Worm (Caenorhabditis elegans): ENCODE data around the gene cct-8.
A peak's percentile ranks its signal among the peaks of the same experiment; 100 is the strongest.

The cct-8 gene

DNA sequence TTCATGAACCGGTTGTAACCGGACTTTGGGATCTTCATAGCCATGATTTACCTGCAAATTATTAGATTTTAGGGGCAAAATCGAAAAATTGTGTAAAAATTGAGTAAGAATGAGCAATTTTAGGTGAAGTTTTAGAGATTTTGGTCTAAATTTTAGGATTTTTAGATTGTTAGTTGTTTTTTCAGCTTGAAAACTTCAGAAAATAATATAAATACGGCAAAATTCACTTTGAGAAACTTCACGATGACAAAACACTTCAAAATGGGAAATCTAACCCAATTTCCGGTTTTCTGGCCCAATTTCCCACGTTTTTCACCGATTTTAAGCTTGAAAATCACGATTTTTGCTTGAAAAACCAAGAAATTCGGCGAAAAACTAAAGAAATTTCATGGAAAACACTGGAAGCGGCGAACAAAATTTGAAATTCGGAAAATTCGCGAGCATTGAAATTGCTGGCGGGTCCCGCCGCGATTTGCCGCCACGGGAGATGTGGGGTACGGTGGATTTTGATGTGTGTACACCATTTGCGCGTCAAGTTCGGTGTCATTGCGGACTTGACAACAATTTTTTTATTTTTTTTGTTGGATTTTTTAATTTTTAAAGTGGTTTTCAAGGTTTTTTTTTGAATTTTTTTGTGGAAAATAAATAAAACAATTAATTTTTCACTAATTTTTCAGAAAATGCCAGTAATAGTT is at the start of gene cct-8, which contains the start of gene Y55F3AR.2 (continued):
- TF ChIP-seq dpl-1 (GFP tag; optimal IDR thresholded peaks at IDR 0.05) = peak; percentile 82
- peak; percentile 96 for TF ChIP-seq ceh-91 (GFP tag; IDR thresholded peaks at IDR 0.05)
- peak; percentile 19 for TF ChIP-seq mxl-1 (tag; optimal IDR thresholded peaks at IDR 0.05)
- TF ChIP-seq F23B12.7 (tag; optimal IDR thresholded peaks at IDR 0.05; ENCODE audit: insufficient read depth) = peak; percentile 90
- TF ChIP-seq F55B11.4 (tag; optimal IDR thresholded peaks at IDR 0.05; ENCODE audit: borderline replicate concordance, insufficient read depth) = no peak
- peak; percentile 35 for TF ChIP-seq mes-4 (tag; optimal IDR thresholded peaks at IDR 0.05)
- TF ChIP-seq bed-2 (GFP tag; IDR thresholded peaks at IDR 0.05) = no peak
- peak; percentile 79 for TF ChIP-seq tbp1 (GFP tag; optimal IDR thresholded peaks at IDR 0.05)
- TF ChIP-seq efl-1 (GFP tag; optimal IDR thresholded peaks at IDR 0.05) = peak; percentile 93
- 0 out of 2 replicates have a peak, but pooled peaks have one; percentile 66 for TF ChIP-seq nhr-120 (GFP tag; IDR thresholded peaks at IDR 0.05)
- peak; percentile 100 for TF ChIP-seq Y53G8AR.9 (GFP tag; conservative IDR thresholded peaks at IDR 0.05)
- TF ChIP-seq snpc-3.4 (tag; optimal IDR thresholded peaks at IDR 0.05) = peak; percentile 96
- peak; percentile 89 for TF ChIP-seq madf-8 (GFP tag; conservative IDR thresholded peaks at IDR 0.05)
- peak; percentile 97 for TF ChIP-seq rcor-1 (GFP tag; IDR thresholded peaks at IDR 0.05)
- peak; percentile 99 for TF ChIP-seq ekl-4 (GFP tag; IDR thresholded peaks at IDR 0.05)
- TF ChIP-seq let-526 (GFP tag; IDR thresholded peaks at IDR 0.05) = peak; percentile 96
- peak; percentile 99 for TF ChIP-seq nfyb-1 (GFP tag; IDR thresholded peaks at IDR 0.05)
- no peak for TF ChIP-seq sdz-38 (tag; optimal IDR thresholded peaks at IDR 0.05)
- TF ChIP-seq sea-2 (GFP tag; IDR thresholded peaks at IDR 0.05) = peak; percentile 87; the same call in 1 of the 2 replicates
- peak; percentile 96 for TF ChIP-seq hmg-20 (GFP tag; IDR thresholded peaks at IDR 0.05)
- TF ChIP-seq ccch-3 (GFP tag; optimal IDR thresholded peaks at IDR 0.05) = peak; percentile 1
- TF ChIP-seq F39B2.1 (GFP tag; IDR thresholded peaks at IDR 0.05) = peak; percentile 94
- peak; percentile 74; the same call in 1 of the 2 replicates for TF ChIP-seq egl-44 (GFP tag; IDR thresholded peaks at IDR 0.05)
- peak; percentile 98 for TF ChIP-seq ztf-26 (tag; optimal IDR thresholded peaks at IDR 0.05)
- TF ChIP-seq akir-1 (GFP tag; optimal IDR thresholded peaks at IDR 0.05) = no peak
- peak; percentile 97 for TF ChIP-seq attf-5 (GFP tag; optimal IDR thresholded peaks at IDR 0.05)
- TF ChIP-seq tlf-1 (GFP tag; optimal IDR thresholded peaks at IDR 0.05) = peak; percentile 99
- peak; percentile 96 for TF ChIP-seq C06A6.2 (GFP tag; conservative IDR thresholded peaks at IDR 0.05)
- TF ChIP-seq ZK185.1 (tag; optimal IDR thresholded peaks at IDR 0.05; ENCODE audit: poor library complexity, severe bottlenecking) = peak; percentile 97
- TF ChIP-seq die-1 (tag; optimal IDR thresholded peaks at IDR 0.05) = peak; percentile 12
- 0 out of 2 replicates have a peak, but pooled peaks have one; percentile 77 for TF ChIP-seq bed-1 (GFP tag; IDR thresholded peaks at IDR 0.05)
- TF ChIP-seq zim-3 (tag; optimal IDR thresholded peaks at IDR 0.05) = peak; percentile 82
- TF ChIP-seq B0336.3 (GFP tag; IDR thresholded peaks at IDR 0.05) = peak; percentile 99
- peak; percentile 45 for TF ChIP-seq B0261.1 (tag; optimal IDR thresholded peaks at IDR 0.05)
- TF ChIP-seq ztf-6 (GFP tag; IDR thresholded peaks at IDR 0.05) = peak; percentile 93
- peak; percentile 93 for TF ChIP-seq gei-17 (GFP tag; optimal IDR thresholded peaks at IDR 0.05)
- peak; percentile 99 for TF ChIP-seq K11D2.4 (GFP tag; IDR thresholded peaks at IDR 0.05)
- peak; percentile 95 for TF ChIP-seq chd-7 (tag; optimal IDR thresholded peaks at IDR 0.05)
- peak; percentile 87 for TF ChIP-seq somi-1 (GFP tag; optimal IDR thresholded peaks at IDR 0.05)
- TF ChIP-seq F37B4.10 (GFP tag; IDR thresholded peaks at IDR 0.05) = no peak
- peak; percentile 98 for TF ChIP-seq lin-40 (tag; optimal IDR thresholded peaks at IDR 0.05)
- TF ChIP-seq D2030.7 (GFP tag; IDR thresholded peaks at IDR 0.05) = peak; percentile 97
- TF ChIP-seq lin-35 (GFP tag; optimal IDR thresholded peaks at IDR 0.05) = peak; percentile 59 to 97 (median 88)
- TF ChIP-seq mel-28 (tag; optimal IDR thresholded peaks at IDR 0.05; ENCODE audit: borderline replicate concordance) = peak; percentile 91
- no peak for TF ChIP-seq nhr-179 (tag; optimal IDR thresholded peaks at IDR 0.05)
- TF ChIP-seq Y53F4B.3 (GFP tag; IDR thresholded peaks at IDR 0.05) = peak; percentile 62; the same call in 1 of the 2 replicates
- TF ChIP-seq sptf-2 (GFP tag; optimal IDR thresholded peaks at IDR 0.05) = peak; percentile 8

Measured in whole organism, young adult.